Fruit fly (Drosophila melanogaster) whole organism, wandering third instar larva: ENCODE measurements around the gene CG31157.

ENCODE experiments used
- Abd-B ChIP-seq: fragments of >200 bp; optimal IDR thresholded peaks from 2 replicates; lab custom pipeline; 2017; ENCODE audit warnings: missing biosample characterization, missing genetic modification characterization
- CG32264 ChIP-seq: fragments of 200-800 bp; sonication (Bioruptor generic); optimal IDR thresholded peaks from 2 replicates; lab custom pipeline; 2016; ENCODE audit warnings: missing biosample characterization, missing genetic modification characterization
- CrebA ChIP-seq: fragments of 200-800 bp; sonication (Bioruptor generic); optimal IDR thresholded peaks from 2 replicates; lab custom pipeline; 2016; ENCODE audit warnings: missing biosample characterization, mild to moderate bottlenecking, missing genetic modification characterization, borderline replicate concordance
- Dif ChIP-seq: fragments of 200-275, 200-300 bp; sonication (Bioruptor generic); optimal IDR thresholded peaks from 2 replicates; lab custom pipeline; 2018; ENCODE audit warnings: missing biosample characterization, missing genetic modification characterization; ENCODE audit not compliant: partially characterized antibody
- GATAd ChIP-seq: sonication (Bioruptor generic); optimal IDR thresholded peaks from 2 replicates; lab custom pipeline; 2016; ENCODE audit warnings: missing biosample characterization, missing genetic modification characterization
- HLH106 ChIP-seq: fragments of 200-800 bp; optimal IDR thresholded peaks from 3 replicates; lab custom pipeline; 2019; ENCODE audit warnings: missing biosample characterization, mild to moderate bottlenecking, missing genetic modification characterization, moderate library complexity
- Hnf4 ChIP-seq: fragments of 200-800 bp; sonication (Bioruptor generic); optimal IDR thresholded peaks from 2 replicates; lab custom pipeline; 2016; ENCODE audit warnings: missing biosample characterization, mild to moderate bottlenecking, missing genetic modification characterization
- Hr78 ChIP-seq: fragments of >200 bp; optimal IDR thresholded peaks from 2 replicates; lab custom pipeline; 2017; ENCODE audit warnings: missing biosample characterization, missing genetic modification characterization
- Hr83 ChIP-seq: fragments of 200-300 bp; sonication (Bioruptor generic); optimal IDR thresholded peaks from 2 replicates; lab custom pipeline; 2016; ENCODE audit warnings: missing biosample characterization, mild to moderate bottlenecking, missing genetic modification characterization, moderate library complexity; ENCODE audit not compliant: poor library complexity, severe bottlenecking
- Jra ChIP-seq: sonication (Bioruptor generic); optimal IDR thresholded peaks from 2 replicates; lab custom pipeline; 2016; ENCODE audit warnings: missing biosample characterization, missing genetic modification characterization
- OdsH ChIP-seq: fragments of 200-800 bp; sonication (Bioruptor generic); optimal IDR thresholded peaks from 2 replicates; lab custom pipeline; 2016; ENCODE audit warnings: missing biosample characterization, mild to moderate bottlenecking, missing genetic modification characterization
- Rel ChIP-seq, 2 experiments: fragments of 200-800 bp; sonication (Bioruptor generic) in 1 of 2; optimal IDR thresholded peaks; 2 replicates in 1 of 2; 3 replicates in 1 of 2; lab custom pipeline; 2016 to 2019; ENCODE audit warnings: mild to moderate bottlenecking in 2 of 2, missing biosample characterization in 2 of 2, missing genetic modification characterization in 2 of 2, moderate library complexity in 1 of 2
- Sp1 ChIP-seq: fragments of 200-800 bp; sonication (Bioruptor generic); optimal IDR thresholded peaks from 3 replicates; lab custom pipeline; 2019; ENCODE audit warnings: missing biosample characterization, mild to moderate bottlenecking, missing genetic modification characterization, moderate library complexity
- br ChIP-seq: fragments of 200-800 bp; sonication (Bioruptor generic); optimal IDR thresholded peaks from 2 replicates; lab custom pipeline; 2016; ENCODE audit warnings: missing biosample characterization, missing genetic modification characterization
- brk ChIP-seq: fragments of 200-800 bp; sonication (Bioruptor generic); optimal IDR thresholded peaks from 2 replicates; lab custom pipeline; 2016; ENCODE audit warnings: missing biosample characterization, mild to moderate bottlenecking, missing genetic modification characterization
- dl ChIP-seq, 2 experiments: fragments of 175-275, 200-275 bp in 1 of 2; fragments of 200-275 bp in 1 of 2; sonication (Bioruptor generic); optimal IDR thresholded peaks; lab custom pipeline; 2018; ENCODE audit warnings: mild to moderate bottlenecking in 2 of 2, missing biosample characterization in 2 of 2, missing genetic modification characterization in 2 of 2, moderate library complexity in 2 of 2; ENCODE audit not compliant: partially characterized antibody in 2 of 2, insufficient read depth in 1 of 2
- dmrt93B ChIP-seq: fragments of 200-800 bp; sonication (Bioruptor generic); optimal IDR thresholded peaks from 2 replicates; lab custom pipeline; 2018; ENCODE audit warnings: missing biosample characterization, mild to moderate bottlenecking, missing genetic modification characterization
- dsf ChIP-seq: sonication (Bioruptor generic); optimal IDR thresholded peaks from 2 replicates; lab custom pipeline; 2016; ENCODE audit warnings: missing biosample characterization, missing genetic modification characterization, borderline replicate concordance
- ey ChIP-seq: fragments of 200-800 bp; sonication (Bioruptor generic); optimal IDR thresholded peaks from 2 replicates; lab custom pipeline; 2016; ENCODE audit warnings: missing biosample characterization, missing genetic modification characterization
- foxo ChIP-seq, 2 experiments: fragments of 200-800 bp; sonication (Bioruptor generic); optimal IDR thresholded peaks; 2 replicates in 1 of 2; 3 replicates in 1 of 2; lab custom pipeline; 2016 to 2017; ENCODE audit warnings: missing biosample characterization in 2 of 2, missing genetic modification characterization in 2 of 2
- h ChIP-seq: fragments of 200-800 bp; sonication (Bioruptor generic); optimal IDR thresholded peaks from 3 replicates; lab custom pipeline; 2016; ENCODE audit warnings: missing biosample characterization, mild to moderate bottlenecking, missing genetic modification characterization
- jim ChIP-seq: fragments of 175-275, 200-325 bp; sonication (Bioruptor generic); optimal IDR thresholded peaks from 2 replicates; lab custom pipeline; 2016; ENCODE audit warnings: missing biosample characterization, mild to moderate bottlenecking, missing genetic modification characterization
- lola ChIP-seq: fragments of >200 bp; optimal IDR thresholded peaks from 2 replicates; lab custom pipeline; 2017; ENCODE audit warnings: missing biosample characterization, missing genetic modification characterization
- pan ChIP-seq: fragments of >200 bp; optimal IDR thresholded peaks from 2 replicates; lab custom pipeline; 2017
- psq ChIP-seq: fragments of 200-800 bp; sonication (Bioruptor generic); optimal IDR thresholded peaks from 3 replicates; lab custom pipeline; 2017; ENCODE audit warnings: missing biosample characterization, mild to moderate bottlenecking, missing genetic modification characterization, moderate library complexity
- sv ChIP-seq: fragments of 200-800 bp; sonication (Bioruptor generic); optimal IDR thresholded peaks from 3 replicates; lab custom pipeline; 2016; ENCODE audit warnings: missing biosample characterization, missing genetic modification characterization
- tai ChIP-seq: sonication (Bioruptor generic); optimal IDR thresholded peaks from 2 replicates; lab custom pipeline; 2016; ENCODE audit warnings: missing biosample characterization, missing genetic modification characterization
- usp ChIP-seq: fragments of >200 bp; optimal IDR thresholded peaks from 2 replicates; lab custom pipeline; 2017; ENCODE audit warnings: missing biosample characterization, missing genetic modification characterization
- woc ChIP-seq: sonication (Bioruptor generic); optimal IDR thresholded peaks from 2 replicates; lab custom pipeline; 2016; ENCODE audit warnings: missing biosample characterization, mild to moderate bottlenecking, missing genetic modification characterization

CG31157 gene

dm6 chr3R:13032323-13032722, 15.2 kb upstream of the CG31157 start, which contains the start of gene ry:
Gene ry, plus strand, starts transcription at chr3R:13032528.
- TF ChIP-seq Rel (GFP tag; optimal IDR thresholded peaks at IDR 0.05; lab: Kevin White, UChicago), result no peak
- TF ChIP-seq Rel (tag; optimal IDR thresholded peaks at IDR 0.05; lab: Kevin White, UChicago), result peak; percentile 11
- no peak for TF ChIP-seq usp (GFP tag; lab: Kevin White, UChicago)

dm6 chr3R:13032975-13033445, 14.5 kb upstream of the CG31157 start:
- peak; percentile 15 for TF ChIP-seq br (GFP tag; lab: Kevin White, UChicago)
- no peak for TF ChIP-seq CrebA
- peak in 1 of 2 experiments; percentile 16 for TF ChIP-seq foxo (GFP tag; optimal IDR thresholded peaks at IDR 0.05; lab: Kevin White, UChicago)
- TF ChIP-seq h (GFP tag; lab: Kevin White, UChicago), result no peak
- TF ChIP-seq pan (lab: Kevin White, UChicago), result no peak
- TF ChIP-seq CG32264, result no peak
- no peak for TF ChIP-seq woc (GFP tag; lab: Kevin White, UChicago)
- TF ChIP-seq dsf (GFP tag; lab: Kevin White, UChicago), result no peak
- TF ChIP-seq tai (GFP tag; lab: Kevin White, UChicago), result no peak
- no peak for TF ChIP-seq lola (GFP tag; lab: Kevin White, UChicago)
- TF ChIP-seq jim (GFP tag; lab: Kevin White, UChicago), result no peak
- no peak for TF ChIP-seq Jra (GFP tag; lab: Kevin White, UChicago)
- peak; percentile 39 for TF ChIP-seq Hr83 (GFP tag; lab: Kevin White, UChicago)

dm6 chr3R:13033670-13034069, 13.9 kb upstream of the CG31157 start:
- TF ChIP-seq HLH106 (tag; lab: Kevin White, UChicago) (no peak), CrebA (no peak), dl (GFP tag; optimal IDR thresholded peaks at IDR 0.05; lab: Kevin White, UChicago; ENCODE audit: insufficient read depth in 1 of 2, partially characterized antibody in 2 of 2) (no peak), Hr83 (GFP tag; lab: Kevin White, UChicago) (no peak), CG32264 (no peak), h (GFP tag; lab: Kevin White, UChicago) (no peak), Hnf4 (GFP tag; lab: Kevin White, UChicago) (no peak), Hr78 (GFP tag; lab: Kevin White, UChicago) (no peak), dsf (GFP tag; lab: Kevin White, UChicago) (no peak), brk (GFP tag; lab: Kevin White, UChicago) (no peak), dmrt93B (GFP tag; lab: Kevin White, UChicago) (no peak), ey (GFP tag; lab: Kevin White, UChicago) (no peak), Dif (no peak), Rel (GFP tag; optimal IDR thresholded peaks at IDR 0.05; lab: Kevin White, UChicago) (no peak), Rel (tag; optimal IDR thresholded peaks at IDR 0.05; lab: Kevin White, UChicago) (no peak), Sp1 (GFP tag; lab: Kevin White, UChicago) (no peak), psq (GFP tag; lab: Kevin White, UChicago) (no peak), br (GFP tag; lab: Kevin White, UChicago) (no peak), OdsH (GFP tag; lab: Kevin White, UChicago) (no peak), Jra (GFP tag; lab: Kevin White, UChicago) (no peak)

dm6 chr3R:13036064-13036463, 11.5 kb upstream of the CG31157 start:
- no peak for TF ChIP-seq CG32264
- TF ChIP-seq, all 38 proteins: peak for 0

dm6 chr3R:13038075-13038474, 9.5 kb upstream of the CG31157 start, which contains the start of gene CG11668:
Gene CG11668, plus strand, starts transcription at chr3R:13038375.
- TF ChIP-seq woc (GFP tag; lab: Kevin White, UChicago) (no peak), sv (no peak), Hr78 (GFP tag; lab: Kevin White, UChicago) (no peak), h (GFP tag; lab: Kevin White, UChicago) (no peak), Sp1 (GFP tag; lab: Kevin White, UChicago) (no peak), Rel (GFP tag; optimal IDR thresholded peaks at IDR 0.05; lab: Kevin White, UChicago) (no peak), Rel (tag; optimal IDR thresholded peaks at IDR 0.05; lab: Kevin White, UChicago) (no peak), GATAd (GFP tag; lab: Kevin White, UChicago) (no peak), pan (lab: Kevin White, UChicago) (no peak), ey (GFP tag; lab: Kevin White, UChicago) (no peak), br (GFP tag; lab: Kevin White, UChicago) (no peak), CrebA (no peak), Abd-B (GFP tag; lab: Kevin White, UChicago) (no peak)
- TF ChIP-seq, all 38 proteins: peak for 0
